Worm (Caenorhabditis elegans): Measurements from ENCODE around the gene F09C6.15.

Gene F09C6.15

DNA sequence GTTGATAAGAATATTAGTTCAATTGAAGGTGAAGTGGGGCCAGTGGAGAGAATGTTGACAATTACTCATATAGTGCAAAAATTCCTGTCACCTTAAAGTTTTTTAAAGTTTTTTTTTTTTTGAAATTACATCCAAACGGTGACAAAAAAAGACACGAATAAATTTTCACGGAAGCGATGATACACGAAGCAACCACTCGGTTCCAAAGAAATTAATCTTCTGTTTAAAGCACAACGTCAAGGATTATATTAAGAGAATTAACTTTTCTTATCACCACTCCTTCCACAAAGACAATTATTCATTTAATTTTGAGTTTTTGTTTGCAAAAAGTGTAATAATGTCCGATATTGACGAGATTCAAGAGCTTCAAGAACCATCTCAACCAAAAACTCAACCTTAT is 28.1 kb upstream of the F09C6.15 start, which contains the start of gene clec-28:
clec-28 (plus strand) TSS at position 301 of the 400 bp plus-strand sequence.
- no peak for TF ChIP-seq hpl-2 (GFP tag; optimal IDR thresholded peaks at IDR 0.05)
- TF ChIP-seq snu-23 (GFP tag; optimal IDR thresholded peaks at IDR 0.05) = no peak
- no peak for TF ChIP-seq efl-3 (GFP tag; optimal IDR thresholded peaks at IDR 0.05)
- no peak for TF ChIP-seq alr-1 (tag; optimal IDR thresholded peaks at IDR 0.05; ENCODE audit: borderline replicate concordance)
- TF ChIP-seq pax-3 (tag; optimal IDR thresholded peaks at IDR 0.05) = no peak
- no peak for TF ChIP-seq nhr-47 (tag; optimal IDR thresholded peaks at IDR 0.05)
- no peak for TF ChIP-seq unc-30 (tag; optimal IDR thresholded peaks at IDR 0.05)
- no peak for TF ChIP-seq fos-1 (tag; optimal IDR thresholded peaks at IDR 0.05)
- no peak for TF ChIP-seq pag-3 (tag; optimal IDR thresholded peaks at IDR 0.05; ENCODE audit: borderline replicate concordance, insufficient read depth)
- TF ChIP-seq skn-1 (tag; optimal IDR thresholded peaks at IDR 0.05) = no peak

DNA sequence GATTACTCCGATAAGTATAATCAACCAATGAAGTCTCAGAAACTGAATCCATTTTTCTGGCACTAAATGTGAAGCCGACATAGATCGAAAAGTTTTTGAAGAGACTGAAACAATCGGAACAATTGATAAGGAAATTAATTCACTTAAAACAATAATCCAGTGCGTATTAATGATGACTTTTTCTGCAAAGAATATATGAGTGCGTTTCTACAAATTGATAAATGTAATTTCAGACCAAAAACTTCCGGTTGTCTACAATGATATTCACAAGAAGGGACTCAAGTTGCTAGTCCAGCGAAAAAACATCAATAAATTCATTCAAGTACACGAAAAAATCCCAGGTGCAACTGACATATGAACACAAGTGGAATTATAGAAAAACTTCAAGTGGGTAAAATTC is 23.8 kb upstream of the F09C6.15 start, which contains the start of gene clec-33:
clec-33 (minus strand) TSS at position 101 of the 400 bp plus-strand sequence.
- TF ChIP-seq lsy-2 (tag; optimal IDR thresholded peaks at IDR 0.05) = no peak
- TF ChIP-seq irx-1 (tag; optimal IDR thresholded peaks at IDR 0.05) = no peak
- TF ChIP-seq sup-37 (GFP tag; optimal IDR thresholded peaks at IDR 0.05) = no peak
- TF ChIP-seq ztf-4 (tag; optimal IDR thresholded peaks at IDR 0.05) = no peak
- no peak for TF ChIP-seq nhr-237 (tag; optimal IDR thresholded peaks at IDR 0.05)

ce11 chrV:16871387-16871786 is 22.2 kb upstream of the F09C6.15 start, which contains the start of gene thn-4:
Gene thn-4, minus strand, starts transcription at chrV:16871487.
- no peak for TF ChIP-seq efl-1 (optimal IDR thresholded peaks at IDR 0.05)
- TF ChIP-seq efl-1 (GFP tag; optimal IDR thresholded peaks at IDR 0.05 in 1 of 2) = peak in 1 of 2 experiments; percentile 24
- no peak for TF ChIP-seq F16B12.6 (tag; optimal IDR thresholded peaks at IDR 0.05)

ce11 chrV:16873642-16874041 is 19.9 kb upstream of the F09C6.15 start, which contains the start of gene srw-23:
Gene srw-23, plus strand, starts transcription at chrV:16873942.
- TF ChIP-seq zag-1 (tag; optimal IDR thresholded peaks at IDR 0.05) = no peak
- no peak for TF ChIP-seq efl-1 (optimal IDR thresholded peaks at IDR 0.05)
- peak in 1 of 2 experiments; percentile 30 for TF ChIP-seq efl-1 (GFP tag; optimal IDR thresholded peaks at IDR 0.05 in 1 of 2)

- TF ChIP-seq hlh-4 (tag; optimal IDR thresholded peaks at IDR 0.05) (no peak), nhr-12 (tag; optimal IDR thresholded peaks at IDR 0.05) (no peak), lir-3 (tag; optimal IDR thresholded peaks at IDR 0.05; ENCODE audit: poor library complexity) (no peak), alr-1 (tag; optimal IDR thresholded peaks at IDR 0.05; ENCODE audit: borderline replicate concordance) (no peak), sox-4 (tag; optimal IDR thresholded peaks at IDR 0.05) (no peak), mab-9 (GFP tag; IDR thresholded peaks at IDR 0.05) (no peak), hpl-2 (GFP tag; optimal IDR thresholded peaks at IDR 0.05) (no peak), ztf-4 (tag; optimal IDR thresholded peaks at IDR 0.05) (no peak), grh-1 (GFP tag; IDR thresholded peaks at IDR 0.05) (no peak), pqm-1 (tag; optimal IDR thresholded peaks at IDR 0.05) (no peak), skn-1 (tag; optimal IDR thresholded peaks at IDR 0.05) (no peak), unc-30 (tag; optimal IDR thresholded peaks at IDR 0.05) (no peak), pag-3 (tag; optimal IDR thresholded peaks at IDR 0.05; ENCODE audit: borderline replicate concordance, insufficient read depth) (no peak), nhr-20 (tag; optimal IDR thresholded peaks at IDR 0.05) (no peak), lin-14 (GFP tag; optimal IDR thresholded peaks at IDR 0.05) (no peak), ces-1 (GFP tag; optimal IDR thresholded peaks at IDR 0.05) (no peak), fos-1 (tag; optimal IDR thresholded peaks at IDR 0.05) (no peak), dsc-1 (tag; optimal IDR thresholded peaks at IDR 0.05) (no peak), elt-3 (tag; optimal IDR thresholded peaks at IDR 0.05) (no peak), zip-4 (GFP tag; optimal IDR thresholded peaks at IDR 0.05) (no peak)
These were observed 18.6 kb upstream of the F09C6.15 start, which contains the start of gene F49A5.10 for ce11 chrV:16874966-16875365. Gene F49A5.10, plus strand, starts transcription at chrV:16875266.

ce11 chrV:16879532-16879931 is 14.0 kb upstream of the F09C6.15 start:
- TF ChIP-seq nhr-237 (tag; optimal IDR thresholded peaks at IDR 0.05) (no peak), lin-35 (GFP tag; optimal IDR thresholded peaks at IDR 0.05) (no peak), mdl-1 (tag; optimal IDR thresholded peaks at IDR 0.05) (no peak), sox-4 (tag; optimal IDR thresholded peaks at IDR 0.05) (no peak), ztf-11 (tag; optimal IDR thresholded peaks at IDR 0.05) (no peak), sptf-1 (tag; optimal IDR thresholded peaks at IDR 0.05) (no peak), egl-27 (tag; optimal IDR thresholded peaks at IDR 0.05) (no peak), ces-1 (GFP tag; optimal IDR thresholded peaks at IDR 0.05) (no peak), lin-13 (GFP tag; optimal IDR thresholded peaks at IDR 0.05) (no peak), lin-39 (tag; optimal IDR thresholded peaks at IDR 0.05) (no peak), nhr-77 (tag; optimal IDR thresholded peaks at IDR 0.05) (no peak), efl-3 (GFP tag; optimal IDR thresholded peaks at IDR 0.05) (no peak)

Measured in whole organism, L1 larva.